Worm (Caenorhabditis elegans) whole organism, L1 larva: ENCODE results near the gene C33A12.19.

Source experiments
- C04F5.9 ChIP-seq: sonication (generic microtip); optimal IDR thresholded peaks from 2 replicates; lab custom pipeline; 2016; ENCODE audit warnings: missing genetic modification characterization, missing compliant biosample characterization
- C16A3.4 ChIP-seq: fragments of 150-350 bp; optimal IDR thresholded peaks from 2 replicates; lab custom pipeline; 2014; ENCODE audit warnings: missing biosample characterization, missing genetic modification characterization
- C34B4.2 ChIP-seq: sonication (generic microtip); optimal IDR thresholded peaks from 2 replicates; lab custom pipeline; 2017; ENCODE audit warnings: mild to moderate bottlenecking, missing genetic modification characterization, missing compliant biosample characterization
- ama-1 ChIP-seq: fragments of 150-350 bp; optimal IDR thresholded peaks from 2 replicates; lab custom pipeline; 2014
- blmp-1 ChIP-seq: fragments of 150-350 bp; optimal IDR thresholded peaks from 2 replicates; lab custom pipeline; 2014; ENCODE audit warnings: missing biosample characterization, missing genetic modification characterization
- ceh-88 ChIP-seq: fragments of 200-800 bp; sonication (Bioruptor generic); IDR thresholded peaks from 2 replicates; pipeline ENCODE4 v1.3.6; 2022; ENCODE audit warnings: missing genetic modification characterization, missing compliant biosample characterization
- ceh-90 ChIP-seq: sonication (generic microtip); optimal IDR thresholded peaks from 2 replicates; lab custom pipeline; 2016; ENCODE audit warnings: missing genetic modification characterization, missing compliant biosample characterization
- dsc-1 ChIP-seq: sonication (generic microtip); optimal IDR thresholded peaks from 2 replicates; lab custom pipeline; 2016; ENCODE audit warnings: mild to moderate bottlenecking, missing genetic modification characterization, missing compliant biosample characterization
- efl-1 ChIP-seq, 4 experiments: fragments of 150-350 bp; optimal IDR thresholded peaks in 3 of 4; peaks in 1 of 4; 1 replicate in 1 of 4; 2 replicates in 3 of 4; lab custom pipeline; 2014; ENCODE audit warnings: missing biosample characterization in 2 of 4, missing genetic modification characterization in 2 of 4, missing genetic modification reagents in 2 of 4
- egl-13 ChIP-seq: sonication (generic microtip); optimal IDR thresholded peaks from 2 replicates; lab custom pipeline; 2016; ENCODE audit warnings: missing genotype, missing genetic modification reagents, missing genetic modification characterization, missing compliant biosample characterization
- elt-3 ChIP-seq, 6 experiments: fragments of 150-350 bp in 1 of 6; sonication (generic microtip); optimal IDR thresholded peaks; 2 replicates each; lab custom pipeline; 2017 to 2018; ENCODE audit warnings: missing biosample characterization in 6 of 6, missing genetic modification characterization in 6 of 6, inconsistent platforms in 1 of 6
- fkh-8 ChIP-seq: sonication (generic microtip); optimal IDR thresholded peaks from 2 replicates; lab custom pipeline; 2016; ENCODE audit warnings: mild to moderate bottlenecking, missing genetic modification characterization, missing compliant biosample characterization
- hlh-17 ChIP-seq: fragments of 200-800 bp; sonication (Bioruptor generic); optimal IDR thresholded peaks from 2 replicates; lab custom pipeline; 2018; ENCODE audit warnings: missing genetic modification characterization, mild to moderate bottlenecking, missing compliant biosample characterization, moderate library complexity, borderline replicate concordance
- isw-1 ChIP-seq: fragments of 200-800 bp; sonication (Bioruptor generic); IDR thresholded peaks from 2 replicates; pipeline ENCODE4 v1.3.6; 2022; ENCODE audit warnings: missing genetic modification characterization, missing compliant biosample characterization
- jun-1 ChIP-seq: fragments of 150-350 bp; optimal IDR thresholded peaks from 2 replicates; lab custom pipeline; 2014; ENCODE audit warnings: missing biosample characterization, missing genetic modification reagents, missing genetic modification characterization
- lin-14 ChIP-seq: fragments of 200-800 bp; sonication (Bioruptor generic); optimal IDR thresholded peaks from 2 replicates; lab custom pipeline; 2018; ENCODE audit warnings: mild to moderate bottlenecking, missing genetic modification characterization, moderate library complexity, missing compliant biosample characterization
- lin-15B ChIP-seq: fragments of 150-350 bp; sonication (generic microtip); optimal IDR thresholded peaks from 3 replicates; lab custom pipeline; 2014; ENCODE audit warnings: missing biosample characterization, missing genetic modification characterization
- lin-35 ChIP-seq, 2 experiments: fragments of 150-350 bp; optimal IDR thresholded peaks; 2 replicates each; lab custom pipeline; 2014; ENCODE audit warnings: missing biosample characterization in 2 of 2, missing genetic modification characterization in 2 of 2, missing genetic modification reagents in 2 of 2
- lsy-2 ChIP-seq, 2 experiments: fragments of 150-350 bp; optimal IDR thresholded peaks; 2 replicates each; lab custom pipeline; 2014; ENCODE audit warnings: missing biosample characterization in 2 of 2, missing genetic modification characterization in 2 of 2
- nhr-11 ChIP-seq: fragments of 150-350 bp; optimal IDR thresholded peaks from 2 replicates; lab custom pipeline; 2014; ENCODE audit warnings: missing biosample characterization, missing genetic modification characterization
- nhr-12 ChIP-seq: sonication (generic microtip); optimal IDR thresholded peaks from 2 replicates; lab custom pipeline; 2017; ENCODE audit warnings: missing biosample characterization, missing genetic modification characterization
- nhr-19 ChIP-seq: fragments of 200-800 bp; sonication (Bioruptor generic); conservative IDR thresholded peaks from 2 replicates; pipeline ENCODE4 v1.3.6; 2022; ENCODE audit warnings: missing genetic modification characterization, missing compliant biosample characterization
- nhr-237 ChIP-seq: fragments of 150-350 bp; optimal IDR thresholded peaks from 2 replicates; lab custom pipeline; 2014; ENCODE audit warnings: missing biosample characterization, missing genetic modification characterization
- nhr-47 ChIP-seq: sonication (generic microtip); optimal IDR thresholded peaks from 2 replicates; lab custom pipeline; 2016; ENCODE audit warnings: mild to moderate bottlenecking, missing genetic modification characterization, moderate library complexity, missing compliant biosample characterization
- nhr-71 ChIP-seq: sonication (generic microtip); optimal IDR thresholded peaks from 2 replicates; lab custom pipeline; 2016; ENCODE audit warnings: mild to moderate bottlenecking, missing genetic modification characterization, moderate library complexity, missing compliant biosample characterization
- nhr-77 ChIP-seq: fragments of 150-350 bp; optimal IDR thresholded peaks from 2 replicates; lab custom pipeline; 2014; ENCODE audit warnings: missing biosample characterization, missing genetic modification characterization
- nhr-85 ChIP-seq: sonication (generic microtip); peaks from one replicate; lab custom pipeline; 2016; ENCODE audit warnings: missing genetic modification characterization, inconsistent platforms, missing compliant biosample characterization
- nhr-90 ChIP-seq: sonication (generic microtip); optimal IDR thresholded peaks from 2 replicates; lab custom pipeline; 2016; ENCODE audit warnings: mild to moderate bottlenecking, missing genetic modification characterization, missing compliant biosample characterization; ENCODE audit not compliant: poor library complexity
- pax-3 ChIP-seq: fragments of 200-800 bp; sonication (Bioruptor generic); optimal IDR thresholded peaks from 2 replicates; lab custom pipeline; 2018; ENCODE audit warnings: mild to moderate bottlenecking, missing genetic modification characterization, moderate library complexity, missing compliant biosample characterization
- pqm-1 ChIP-seq: sonication (generic microtip); optimal IDR thresholded peaks from 3 replicates; lab custom pipeline; 2017; ENCODE audit warnings: missing biosample characterization, missing genetic modification characterization
- skn-1 ChIP-seq: fragments of 150-350 bp; optimal IDR thresholded peaks from 2 replicates; lab custom pipeline; 2014; ENCODE audit warnings: missing biosample characterization, missing genetic modification characterization
- snpc-4 ChIP-seq: fragments of 150-350 bp; optimal IDR thresholded peaks from 2 replicates; lab custom pipeline; 2014; ENCODE audit warnings: missing biosample characterization, missing genetic modification characterization
- snu-23 ChIP-seq: sonication (generic microtip); optimal IDR thresholded peaks from 2 replicates; lab custom pipeline; 2016; ENCODE audit warnings: missing genetic modification characterization, missing compliant biosample characterization
- sox-4 ChIP-seq: sonication (generic microtip); optimal IDR thresholded peaks from 2 replicates; lab custom pipeline; 2016; ENCODE audit warnings: missing genetic modification characterization, missing compliant biosample characterization
- sup-37 ChIP-seq: fragments of 200-800 bp; sonication (Bioruptor generic); optimal IDR thresholded peaks from 2 replicates; lab custom pipeline; 2018; ENCODE audit warnings: mild to moderate bottlenecking, missing genetic modification characterization, missing compliant biosample characterization
- swsn-7 ChIP-seq: sonication (generic microtip); optimal IDR thresholded peaks from 2 replicates; lab custom pipeline; 2016; ENCODE audit warnings: missing genetic modification characterization, missing compliant biosample characterization
- tbx-2 ChIP-seq: sonication (generic microtip); optimal IDR thresholded peaks from 2 replicates; lab custom pipeline; 2016; ENCODE audit warnings: missing genetic modification characterization, missing compliant biosample characterization
- tlp-1 ChIP-seq: fragments of 150-350 bp; optimal IDR thresholded peaks from 2 replicates; lab custom pipeline; 2014; ENCODE audit warnings: missing biosample characterization, missing genetic modification characterization
- unc-30 ChIP-seq: sonication (generic microtip); optimal IDR thresholded peaks from 2 replicates; lab custom pipeline; 2017; ENCODE audit warnings: missing biosample characterization, missing genetic modification characterization
- unc-62 ChIP-seq: fragments of 150-350 bp; optimal IDR thresholded peaks from 2 replicates; lab custom pipeline; 2014; ENCODE audit warnings: missing biosample characterization, missing genetic modification reagents, missing genetic modification characterization
- unc-86 ChIP-seq: sonication (generic microtip); optimal IDR thresholded peaks from 2 replicates; lab custom pipeline; 2016; ENCODE audit warnings: missing genetic modification characterization, missing compliant biosample characterization
- xbp-1 ChIP-seq: sonication (generic microtip); optimal IDR thresholded peaks from 2 replicates; lab custom pipeline; 2016; ENCODE audit warnings: missing genetic modification characterization, missing compliant biosample characterization
- zag-1 ChIP-seq: fragments of 150-350 bp; optimal IDR thresholded peaks from 2 replicates; lab custom pipeline; 2014; ENCODE audit warnings: missing biosample characterization, missing genetic modification characterization
- ztf-11 ChIP-seq, 2 experiments: sonication (generic microtip); optimal IDR thresholded peaks; 2 replicates each; lab custom pipeline; 2016 to 2017; ENCODE audit warnings: missing genetic modification characterization in 2 of 2, missing biosample characterization in 1 of 2, missing compliant biosample characterization in 1 of 2

Gene C33A12.19

DNA sequence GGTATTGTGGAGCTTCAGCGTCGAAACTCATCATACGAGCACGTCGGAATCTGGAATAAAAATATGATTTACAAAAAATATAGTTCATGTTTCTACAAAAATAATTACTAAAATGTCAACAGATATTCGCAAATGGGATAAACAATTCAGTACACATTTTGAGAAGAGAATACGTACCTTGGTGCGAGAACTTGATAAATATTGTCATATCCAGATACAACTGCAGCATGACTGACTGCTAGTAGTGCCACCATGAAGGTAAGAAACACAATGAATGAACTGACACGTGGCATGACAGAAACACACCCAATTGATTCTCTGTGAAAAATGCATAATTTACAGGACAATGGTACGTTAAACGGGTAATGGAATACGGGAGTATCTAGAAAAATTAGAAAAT lies 1.8 kb downstream of the C33A12.19 start, which contains the start of gene nlp-35:
Gene nlp-35 (minus strand): TSS at position 319 of the 400 bp plus-strand sequence.
- TF ChIP-seq zag-1 (tag; lab: Kevin White, UChicago), result no peak
- no peak for TF ChIP-seq hlh-17 (GFP tag; lab: Kevin White, UChicago)
- no peak for TF ChIP-seq nhr-19 (GFP tag; lab: Robert Waterston, UW)
- TF ChIP-seq elt-3 (tag; optimal IDR thresholded peaks at IDR 0.05; lab: Kevin White, UChicago), result no peak
- no peak for TF ChIP-seq unc-86
- TF ChIP-seq lsy-2 (tag; optimal IDR thresholded peaks at IDR 0.05; lab: Kevin White, UChicago), result no peak
- no peak for TF ChIP-seq snu-23 (GFP tag; lab: Kevin White, UChicago)
- no peak for TF ChIP-seq ama-1 (lab: Kevin White, UChicago)

DNA sequence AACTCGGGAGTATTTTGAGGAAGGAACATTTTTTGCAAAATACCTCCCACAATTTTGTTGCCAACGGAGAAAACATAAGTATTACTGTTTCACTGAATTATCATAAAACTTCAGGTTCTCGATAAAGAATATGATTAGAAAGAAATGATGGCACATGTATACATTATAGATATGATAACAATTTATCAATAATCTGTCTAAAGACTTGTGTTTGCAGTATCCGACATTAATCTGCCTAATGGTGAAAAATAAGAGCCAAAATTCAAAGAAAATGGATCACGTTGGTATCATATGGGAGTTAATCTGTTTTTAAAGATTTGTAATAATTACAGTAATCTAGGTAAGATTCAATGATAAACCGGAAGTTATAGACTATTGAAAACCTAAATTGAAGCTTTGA lies 3.8 kb downstream of the C33A12.19 start:
- TF ChIP-seq dsc-1 (tag; lab: Kevin White, UChicago) (peak; percentile 88), efl-1 (optimal IDR thresholded peaks at IDR 0.05; lab: Kevin White, UChicago) (no peak), efl-1 (GFP tag; optimal IDR thresholded peaks at IDR 0.05 in 1 of 2; lab: Kevin White, UChicago) (peak in 1 of 2 experiments; percentile 68), tlp-1 (no peak), snu-23 (GFP tag; lab: Kevin White, UChicago) (no peak), pax-3 (peak; percentile 41)

DNA sequence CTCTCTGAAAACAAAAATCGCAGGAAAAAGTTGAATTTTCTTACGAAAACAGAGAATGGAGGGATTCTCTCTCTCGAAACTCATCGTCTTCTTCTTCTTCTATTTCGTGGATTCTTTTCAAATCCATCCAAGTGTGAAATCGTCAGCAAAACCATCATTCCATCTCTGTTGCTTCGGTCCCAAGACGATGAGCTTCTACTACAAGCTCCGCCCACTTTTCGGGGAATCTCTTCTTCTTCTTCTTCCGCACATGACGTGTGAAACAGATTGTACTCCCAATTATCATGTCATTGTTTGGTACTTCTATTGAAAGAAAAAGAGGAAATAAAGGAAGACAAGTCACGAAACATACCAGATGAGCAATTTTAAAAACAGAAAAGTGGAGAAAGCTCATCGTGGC lies 6.3 kb downstream of the C33A12.19 start:
- TF ChIP-seq lin-14 (GFP tag; lab: Kevin White, UChicago) (peak; percentile 27), nhr-237 (tag; lab: Kevin White, UChicago) (no peak), nhr-71 (tag; lab: Kevin White, UChicago) (no peak), C04F5.9 (tag; lab: Kevin White, UChicago) (no peak), xbp-1 (tag; lab: Kevin White, UChicago) (no peak), efl-1 (optimal IDR thresholded peaks at IDR 0.05; lab: Kevin White, UChicago) (no peak), efl-1 (GFP tag; optimal IDR thresholded peaks at IDR 0.05 in 1 of 2; lab: Kevin White, UChicago) (peak in 1 of 2 experiments; percentile 55), nhr-12 (tag; lab: Kevin White, UChicago) (no peak)

DNA sequence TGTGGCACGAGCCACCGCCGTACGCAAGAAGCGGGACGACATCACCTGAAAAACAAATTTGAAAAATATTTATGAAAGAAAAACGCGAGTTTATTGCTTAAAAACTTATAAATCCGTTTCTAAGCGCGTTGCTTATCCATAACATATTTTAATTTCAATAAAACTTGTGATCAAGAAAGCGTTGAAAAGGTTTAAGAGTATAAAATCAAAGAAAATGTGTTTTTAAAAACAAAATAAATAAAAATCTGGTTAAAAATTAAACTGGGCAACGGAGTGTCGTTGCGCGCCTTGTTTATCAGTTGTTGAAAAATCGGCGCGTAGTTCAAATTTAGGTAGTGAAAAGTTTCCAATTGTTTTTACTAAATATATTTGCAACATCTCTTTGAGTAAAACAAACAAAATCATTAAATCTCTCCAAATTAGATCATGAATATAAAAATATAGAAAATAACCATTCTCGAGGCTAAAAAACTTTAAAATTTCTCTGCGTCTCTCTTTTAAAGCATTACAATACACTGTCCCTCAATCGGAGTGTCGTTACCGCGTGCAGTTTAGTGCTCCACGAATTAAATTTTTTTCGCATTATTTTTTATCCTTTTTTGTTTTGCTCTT lies 8.2 kb downstream of the C33A12.19 start, which contains the start of gene ndua-5:
Gene ndua-5 (minus strand): TSS at position 51 of the 612 bp plus-strand sequence.
- TF ChIP-seq nhr-85 (tag; lab: Kevin White, UChicago), result peak; percentile 89
- peak; percentile 90 to 92 for TF ChIP-seq efl-1 (optimal IDR thresholded peaks at IDR 0.05; lab: Kevin White, UChicago)
- TF ChIP-seq efl-1 (GFP tag; optimal IDR thresholded peaks at IDR 0.05 in 1 of 2; lab: Kevin White, UChicago), result peak; percentile 91 to 98
- TF ChIP-seq lin-15B (tag; lab: Kevin White, UChicago), result peak; percentile 66
- peak; percentile 61 for TF ChIP-seq blmp-1 (tag; lab: Kevin White, UChicago)
- peak; percentile 72 for TF ChIP-seq xbp-1 (tag; lab: Kevin White, UChicago)
- no peak for TF ChIP-seq ceh-90
- no peak for TF ChIP-seq unc-62 (GFP tag; lab: Kevin White, UChicago)
- no peak for TF ChIP-seq ceh-88
- peak; percentile 74 for TF ChIP-seq nhr-47 (tag; lab: Kevin White, UChicago)
- no peak for TF ChIP-seq C34B4.2 (tag; lab: Kevin White, UChicago)
- TF ChIP-seq ztf-11 (tag; optimal IDR thresholded peaks at IDR 0.05; lab: Kevin White, UChicago), result no peak
- TF ChIP-seq nhr-12 (tag; lab: Kevin White, UChicago), result no peak
- no peak for TF ChIP-seq sup-37 (GFP tag; lab: Kevin White, UChicago)
- TF ChIP-seq swsn-7 (tag; lab: Kevin White, UChicago), result peak; percentile 64
- TF ChIP-seq dsc-1 (tag; lab: Kevin White, UChicago), result peak; percentile 59
- TF ChIP-seq jun-1 (tag; lab: Kevin White, UChicago), result no peak
- no peak for TF ChIP-seq pqm-1
- TF ChIP-seq nhr-19 (GFP tag; lab: Robert Waterston, UW), result peak; percentile 39; the same call in 1 of the 2 replicates
- peak; percentile 79 for TF ChIP-seq nhr-71 (tag; lab: Kevin White, UChicago)
- TF ChIP-seq lin-14 (GFP tag; lab: Kevin White, UChicago), result peak; percentile 49
- no peak for TF ChIP-seq skn-1 (tag; lab: Kevin White, UChicago)
- no peak for TF ChIP-seq egl-13
- TF ChIP-seq C16A3.4 (tag; lab: Kevin White, UChicago), result peak; percentile 41
- peak; percentile 28 to 72 for TF ChIP-seq lsy-2 (tag; optimal IDR thresholded peaks at IDR 0.05; lab: Kevin White, UChicago)
- TF ChIP-seq snpc-4, result peak; percentile 49
- TF ChIP-seq isw-1, result peak; percentile 23; the same call in 1 of the 2 replicates
- TF ChIP-seq tbx-2, result peak; percentile 63
- TF ChIP-seq fkh-8 (tag; lab: Kevin White, UChicago), result peak; percentile 15
- peak; percentile 65 for TF ChIP-seq snu-23 (GFP tag; lab: Kevin White, UChicago)
- peak; percentile 31 for TF ChIP-seq unc-86
- no peak for TF ChIP-seq sox-4 (tag; lab: Kevin White, UChicago)
- no peak for TF ChIP-seq nhr-11
- TF ChIP-seq lin-35 (GFP tag; optimal IDR thresholded peaks at IDR 0.05; lab: Kevin White, UChicago), result peak; percentile 91 to 93
- no peak for TF ChIP-seq unc-30 (tag; lab: Kevin White, UChicago)
- TF ChIP-seq nhr-77 (tag; lab: Kevin White, UChicago), result no peak
- TF ChIP-seq nhr-90 (tag; lab: Kevin White, UChicago), result peak; percentile 42
